Worm (Caenorhabditis elegans) whole organism, young adult: ENCODE results near the gene spig-1.

ENCODE experiments used
- B0261.1 ChIP-seq: sonication (generic microtip); optimal IDR thresholded peaks from 2 replicates; lab custom pipeline; 2016; ENCODE audit warnings: mild to moderate bottlenecking, missing genetic modification characterization, moderate library complexity, missing compliant biosample characterization
- C06A6.2 ChIP-seq: fragments of 200-800 bp; sonication (Bioruptor generic); conservative IDR thresholded peaks from 2 replicates; pipeline ENCODE4 v1.3.6; 2022; ENCODE audit warnings: missing genetic modification characterization, missing compliant biosample characterization
- D2030.7 ChIP-seq: fragments of 200-800 bp; sonication (Bioruptor generic); IDR thresholded peaks from 2 replicates; pipeline ENCODE4 v1.3.6; 2022; ENCODE audit warnings: missing genetic modification reagents, missing genetic modification characterization, missing compliant biosample characterization
- F10E7.11 ChIP-seq: sonication (generic microtip); optimal IDR thresholded peaks from 2 replicates; lab custom pipeline; 2017; ENCODE audit warnings: mild to moderate bottlenecking, missing genetic modification characterization, moderate library complexity, missing compliant biosample characterization
- F37B4.10 ChIP-seq: fragments of 200-800 bp; sonication (Bioruptor generic); IDR thresholded peaks from 2 replicates; pipeline ENCODE4 v1.3.6; 2022; ENCODE audit warnings: missing genetic modification characterization, missing compliant biosample characterization
- F39B2.1 ChIP-seq: fragments of 200-800 bp; sonication (Bioruptor generic); IDR thresholded peaks from 2 replicates; pipeline ENCODE4 v1.3.6; 2022; ENCODE audit warnings: missing genetic modification reagents, missing genetic modification characterization, missing compliant biosample characterization
- F49E8.2 ChIP-seq: sonication (generic microtip); optimal IDR thresholded peaks from 3 replicates; lab custom pipeline; 2017; ENCODE audit warnings: missing genetic modification characterization, mild to moderate bottlenecking, missing compliant biosample characterization, antibody characterized with exemption, moderate library complexity; ENCODE audit not compliant: insufficient read depth
- F52B5.7 ChIP-seq: sonication (generic microtip); optimal IDR thresholded peaks from 2 replicates; lab custom pipeline; 2016; ENCODE audit warnings: mild to moderate bottlenecking, missing genetic modification characterization, missing compliant biosample characterization
- K11D2.4 ChIP-seq: fragments of 200-800 bp; sonication (Bioruptor generic); IDR thresholded peaks from 2 replicates; pipeline ENCODE4 v1.3.6; 2022; ENCODE audit warnings: missing genetic modification reagents, missing genetic modification characterization, missing compliant biosample characterization
- T07F8.4 ChIP-seq: sonication (generic microtip); optimal IDR thresholded peaks from 2 replicates; lab custom pipeline; 2016; ENCODE audit warnings: mild to moderate bottlenecking, missing genetic modification characterization, moderate library complexity, missing compliant biosample characterization
- T26A5.8 ChIP-seq: sonication (generic microtip); optimal IDR thresholded peaks from 2 replicates; lab custom pipeline; 2016; ENCODE audit warnings: missing genetic modification characterization, missing compliant biosample characterization
- Y53G8AR.9 ChIP-seq: fragments of 200-800 bp; sonication (Bioruptor generic); conservative IDR thresholded peaks from 2 replicates; pipeline ENCODE4 v1.3.6; 2022; ENCODE audit warnings: missing genetic modification reagents, missing genetic modification characterization, missing compliant biosample characterization
- Y67H2A.10 ChIP-seq: fragments of 200-800 bp; sonication (Bioruptor generic); conservative IDR thresholded peaks from 2 replicates; pipeline ENCODE4 v1.3.6; 2022; ENCODE audit warnings: missing genetic modification reagents, missing genetic modification characterization, missing compliant biosample characterization
- akir-1 ChIP-seq: fragments of 200-800 bp; sonication (Bioruptor generic); optimal IDR thresholded peaks from 2 replicates; lab custom pipeline; 2018; ENCODE audit warnings: mild to moderate bottlenecking, missing genetic modification characterization, moderate library complexity, missing compliant biosample characterization
- atf-7 ChIP-seq: sonication (generic microtip); optimal IDR thresholded peaks from 2 replicates; lab custom pipeline; 2017; ENCODE audit warnings: mild to moderate bottlenecking, missing genetic modification characterization, missing compliant biosample characterization
- athp-1 ChIP-seq: sonication (generic microtip); optimal IDR thresholded peaks from 2 replicates; lab custom pipeline; 2017; ENCODE audit warnings: mild to moderate bottlenecking, missing genetic modification characterization, missing compliant biosample characterization
- attf-5 ChIP-seq: fragments of 200-800 bp; sonication (Bioruptor generic); optimal IDR thresholded peaks from 2 replicates; lab custom pipeline; 2018; ENCODE audit warnings: mild to moderate bottlenecking, missing genetic modification characterization, missing compliant biosample characterization
- cebp-1 ChIP-seq, 2 experiments: fragments of 200-800 bp in 1 of 2; sonication (Bioruptor generic) in 1 of 2; sonication (generic microtip) in 1 of 2; IDR thresholded peaks in 1 of 2; optimal IDR thresholded peaks in 1 of 2; 2 replicates each; pipeline versions ENCODE4 v1.3.6 to Lab custom; 2017 to 2022; ENCODE audit warnings: missing compliant biosample characterization in 2 of 2, missing genetic modification characterization in 2 of 2, mild to moderate bottlenecking in 1 of 2, missing genetic modification reagents in 1 of 2, moderate library complexity in 1 of 2
- ceh-27 ChIP-seq: fragments of 200-800 bp; sonication (Bioruptor generic); optimal IDR thresholded peaks from 2 replicates; lab custom pipeline; 2018; ENCODE audit warnings: mild to moderate bottlenecking, missing genetic modification characterization, moderate library complexity, missing compliant biosample characterization
- die-1 ChIP-seq: sonication (generic microtip); optimal IDR thresholded peaks from 2 replicates; lab custom pipeline; 2016; ENCODE audit warnings: missing genotype, mild to moderate bottlenecking, missing genetic modification characterization, missing compliant biosample characterization
- dpl-1 ChIP-seq: fragments of 150-350 bp; optimal IDR thresholded peaks from 2 replicates; lab custom pipeline; 2014; ENCODE audit warnings: missing biosample characterization, missing genetic modification reagents, missing genetic modification characterization
- egrh-3 ChIP-seq: fragments of 200-800 bp; sonication (Bioruptor generic); IDR thresholded peaks from 2 replicates; pipeline ENCODE4 v1.3.6; 2022; ENCODE audit warnings: missing genetic modification reagents, missing genetic modification characterization, missing compliant biosample characterization
- ekl-4 ChIP-seq: fragments of 200-800 bp; sonication (Bioruptor generic); IDR thresholded peaks from 2 replicates; pipeline ENCODE4 v1.3.6; 2022; ENCODE audit warnings: missing genetic modification reagents, missing genetic modification characterization, missing compliant biosample characterization
- hlh-12 ChIP-seq: sonication (generic microtip); optimal IDR thresholded peaks from 2 replicates; lab custom pipeline; 2016; ENCODE audit warnings: missing genetic modification characterization, missing compliant biosample characterization
- hlh-26 ChIP-seq: fragments of 200-800 bp; sonication (Bioruptor generic); conservative IDR thresholded peaks from 2 replicates; pipeline ENCODE4 v1.3.6; 2022; ENCODE audit warnings: missing genetic modification reagents, missing genetic modification characterization, missing compliant biosample characterization
- hrde-1 ChIP-seq: sonication (generic microtip); optimal IDR thresholded peaks from 2 replicates; lab custom pipeline; 2016; ENCODE audit warnings: missing genetic modification characterization, mild to moderate bottlenecking, missing compliant biosample characterization, moderate library complexity, missing genotype, missing genetic modification reagents, borderline replicate concordance
- let-607 ChIP-seq, 2 experiments: fragments of 200-800 bp in 1 of 2; sonication (Bioruptor generic) in 1 of 2; sonication (generic microtip) in 1 of 2; optimal IDR thresholded peaks; 2 replicates each; lab custom pipeline; 2016 to 2018; ENCODE audit warnings: mild to moderate bottlenecking in 2 of 2, missing compliant biosample characterization in 2 of 2, missing genetic modification characterization in 2 of 2, moderate library complexity in 2 of 2, missing genotype in 1 of 2
- lin-40 ChIP-seq: sonication (generic microtip); optimal IDR thresholded peaks from 2 replicates; lab custom pipeline; 2016; ENCODE audit warnings: missing genetic modification characterization, mild to moderate bottlenecking, missing compliant biosample characterization, missing genotype, missing genetic modification reagents
- nhr-179 ChIP-seq: sonication (generic microtip); optimal IDR thresholded peaks from 2 replicates; lab custom pipeline; 2016; ENCODE audit warnings: mild to moderate bottlenecking, missing genetic modification characterization, missing compliant biosample characterization
- pbrm-1 ChIP-seq: fragments of 200-800 bp; sonication (Bioruptor generic); IDR thresholded peaks from 2 replicates; pipeline ENCODE4 v1.3.6; 2022; ENCODE audit warnings: missing genetic modification reagents, missing genetic modification characterization, missing compliant biosample characterization
- rec-8 ChIP-seq, 2 experiments: sonication (generic microtip); optimal IDR thresholded peaks; 2 replicates each; lab custom pipeline; 2016; ENCODE audit warnings: mild to moderate bottlenecking in 2 of 2, missing genetic modification characterization in 2 of 2, missing genetic modification reagents in 2 of 2, missing genotype in 2 of 2, missing biosample characterization in 1 of 2, missing compliant biosample characterization in 1 of 2, moderate library complexity in 1 of 2
- somi-1 ChIP-seq: fragments of 200-800 bp; sonication (Bioruptor generic); optimal IDR thresholded peaks from 2 replicates; lab custom pipeline; 2018; ENCODE audit warnings: mild to moderate bottlenecking, missing genetic modification characterization, missing compliant biosample characterization
- unc-130 ChIP-seq: sonication (generic microtip); optimal IDR thresholded peaks from 2 replicates; lab custom pipeline; 2016; ENCODE audit warnings: missing genetic modification reagents, missing genetic modification characterization, missing compliant biosample characterization
- unc-62 ChIP-seq: fragments of 150-350 bp; optimal IDR thresholded peaks from 2 replicates; lab custom pipeline; 2014; ENCODE audit warnings: missing biosample characterization, missing genetic modification reagents, missing genetic modification characterization
- ztf-18 ChIP-seq: sonication (generic microtip); optimal IDR thresholded peaks from 2 replicates; lab custom pipeline; 2016; ENCODE audit warnings: missing genotype, mild to moderate bottlenecking, missing genetic modification characterization, missing compliant biosample characterization
- ztf-22 ChIP-seq: fragments of 200-800 bp; sonication (Bioruptor generic); optimal IDR thresholded peaks from 2 replicates; lab custom pipeline; 2018; ENCODE audit warnings: mild to moderate bottlenecking, missing genetic modification characterization, moderate library complexity, missing compliant biosample characterization
- ztf-26 ChIP-seq: sonication (generic microtip); optimal IDR thresholded peaks from 2 replicates; lab custom pipeline; 2017; ENCODE audit warnings: missing genetic modification characterization, missing compliant biosample characterization
- ztf-28 ChIP-seq: fragments of 200-800 bp; sonication (Bioruptor generic); IDR thresholded peaks from 2 replicates; pipeline ENCODE4 v1.3.6; 2022; ENCODE audit warnings: missing genetic modification reagents, missing genetic modification characterization, missing compliant biosample characterization
- ztf-6 ChIP-seq: fragments of 200-800 bp; sonication (Bioruptor generic); IDR thresholded peaks from 2 replicates; pipeline ENCODE4 v1.3.6; 2022; ENCODE audit warnings: missing genetic modification reagents, missing genetic modification characterization, missing compliant biosample characterization

The spig-1 gene

DNA sequence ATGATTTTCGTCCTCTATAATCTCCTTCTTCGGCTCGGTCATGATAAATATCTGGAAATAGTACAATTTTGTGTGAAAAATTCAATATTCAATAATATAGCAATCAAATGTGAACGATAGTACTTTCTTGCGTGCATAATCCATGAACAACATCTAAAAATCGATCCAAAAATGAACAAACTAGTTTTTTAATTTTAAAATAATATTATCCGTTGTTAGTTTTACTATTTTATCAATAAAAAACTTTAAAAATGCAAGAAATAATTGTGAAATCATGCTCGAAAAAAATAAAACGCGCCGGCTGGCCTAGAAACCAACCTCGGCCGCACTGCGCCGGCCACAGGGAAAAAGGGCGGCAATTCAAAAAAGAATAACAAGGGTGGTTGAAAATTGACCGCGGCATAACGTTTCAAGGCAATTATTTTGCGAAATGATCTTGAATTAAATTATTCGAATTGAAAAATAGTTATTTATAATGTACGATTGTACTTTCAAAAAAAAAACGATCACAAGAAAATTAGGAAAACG lies 33.2 kb downstream of the spig-1 start, which contains the start of gene mys-1 (continued):
- no peak for TF ChIP-seq ztf-26
- TF ChIP-seq egrh-3 (GFP tag; lab: Robert Waterston, UW): peak; percentile 6; the same call in 1 of the 2 replicates
- TF ChIP-seq cebp-1 (GFP tag; IDR thresholded peaks at IDR 0.05; lab: Robert Waterston, UW): no peak
- peak; percentile 70 for TF ChIP-seq cebp-1 (tag; optimal IDR thresholded peaks at IDR 0.05; lab: Kevin White, UChicago)
- TF ChIP-seq rec-8 (tag; optimal IDR thresholded peaks at IDR 0.05; lab: Kevin White, UChicago): peak in 1 of 2 experiments; percentile 16
- no peak for TF ChIP-seq Y53G8AR.9
- peak; percentile 86 for TF ChIP-seq dpl-1 (GFP tag; lab: Kevin White, UChicago)
- TF ChIP-seq, all 124 proteins: peak for 24

DNA sequence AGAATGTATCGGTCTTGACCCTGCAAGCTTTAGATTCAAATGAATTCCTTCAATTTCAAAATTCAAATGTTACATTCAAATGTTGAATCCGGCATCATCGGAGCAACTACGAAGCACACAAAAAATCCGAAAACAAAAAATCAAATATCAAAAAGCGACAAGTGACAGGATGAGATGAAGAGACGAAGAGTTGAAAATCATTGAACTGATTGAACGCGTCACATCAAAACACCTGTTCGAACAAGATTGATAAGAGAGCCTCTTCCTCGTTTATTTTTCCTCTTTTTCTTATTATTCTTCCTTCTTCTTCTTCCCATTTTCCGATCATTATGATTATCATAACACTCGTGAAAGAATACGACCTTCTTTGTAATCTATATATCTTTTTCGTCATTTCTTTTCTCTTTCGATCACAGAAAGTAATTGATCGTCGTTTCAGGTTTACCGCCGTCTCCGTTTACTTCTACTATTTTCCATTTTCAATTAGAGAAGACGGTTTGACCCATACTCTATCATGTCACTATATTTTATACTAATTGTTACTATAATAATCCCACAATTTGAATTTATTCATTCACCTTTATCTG lies 34.1 kb downstream of the spig-1 start, which contains the start of gene VC5.2:
Gene VC5.2, plus strand, starts transcription at position 439 of the 587 bp plus-strand sequence.
- TF ChIP-seq hrde-1 (tag; lab: Kevin White, UChicago): no peak
- TF ChIP-seq let-607 (tag; optimal IDR thresholded peaks at IDR 0.05; lab: Kevin White, UChicago): no peak
- TF ChIP-seq atf-7 (tag; lab: Kevin White, UChicago): no peak
- no peak for TF ChIP-seq akir-1 (GFP tag; lab: Kevin White, UChicago)
- TF ChIP-seq T26A5.8: no peak
- TF ChIP-seq F39B2.1 (GFP tag; lab: Robert Waterston, UW): no peak
- no peak for TF ChIP-seq die-1 (tag; lab: Kevin White, UChicago)
- no peak for TF ChIP-seq Y67H2A.10 (GFP tag; lab: Robert Waterston, UW)
- no peak for TF ChIP-seq D2030.7 (GFP tag; lab: Robert Waterston, UW)

DNA sequence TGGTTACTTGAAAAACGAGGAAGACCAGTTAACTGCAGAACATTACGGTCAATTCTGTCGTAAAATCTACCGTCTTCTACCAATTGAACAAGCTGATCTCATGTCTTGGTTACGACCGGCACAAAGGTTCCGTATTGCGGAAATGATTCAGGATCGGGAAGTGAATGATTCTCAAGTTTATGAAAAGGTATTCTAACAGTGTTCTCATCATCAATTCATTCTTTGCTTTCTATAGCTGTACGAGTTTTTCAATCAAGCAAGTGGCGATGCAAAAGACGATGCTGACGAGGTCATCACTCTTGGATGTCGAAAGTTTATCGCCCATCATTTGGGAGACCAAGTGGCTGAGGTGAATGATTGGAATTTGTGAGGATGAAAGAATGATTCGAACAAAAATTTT lies 35.8 kb downstream of the spig-1 start:
- TF ChIP-seq F10E7.11 (tag; lab: Kevin White, UChicago) (no peak), hlh-12 (tag; lab: Kevin White, UChicago) (no peak), ztf-18 (tag; lab: Kevin White, UChicago) (no peak), hlh-26 (GFP tag; lab: Robert Waterston, UW) (no peak), C06A6.2 (GFP tag; lab: Robert Waterston, UW) (no peak), K11D2.4 (GFP tag; lab: Robert Waterston, UW) (no peak), B0261.1 (no peak), ceh-27 (GFP tag; lab: Kevin White, UChicago) (no peak), T07F8.4 (tag; lab: Kevin White, UChicago) (no peak), F37B4.10 (no peak), hrde-1 (tag; lab: Kevin White, UChicago) (no peak), ekl-4 (GFP tag; lab: Robert Waterston, UW) (no peak), attf-5 (GFP tag; lab: Kevin White, UChicago) (no peak)

DNA sequence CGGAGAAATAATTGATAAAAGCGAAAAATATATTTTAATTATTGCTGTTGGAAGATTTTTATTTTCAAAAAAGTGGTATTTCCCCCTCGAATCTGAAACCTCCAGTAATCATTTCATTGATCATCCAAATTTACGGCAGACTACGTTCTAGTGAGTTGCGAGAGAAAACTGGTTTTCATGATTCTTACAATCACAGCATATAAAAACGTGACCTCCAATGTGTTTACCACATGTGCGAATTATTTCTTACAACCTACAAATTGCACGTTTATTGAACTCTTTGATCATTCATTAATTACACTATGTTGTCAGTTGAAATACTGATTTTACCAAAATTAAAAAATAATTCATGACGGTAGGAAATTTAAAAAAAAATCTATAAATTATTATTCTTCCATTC lies 37.7 kb downstream of the spig-1 start:
- TF ChIP-seq F37B4.10 (no peak), F10E7.11 (tag; lab: Kevin White, UChicago) (no peak), somi-1 (GFP tag; lab: Kevin White, UChicago) (peak; percentile 70), lin-40 (tag; lab: Kevin White, UChicago) (peak; percentile 28), atf-7 (tag; lab: Kevin White, UChicago) (no peak), cebp-1 (GFP tag; IDR thresholded peaks at IDR 0.05; lab: Robert Waterston, UW) (no peak), cebp-1 (tag; optimal IDR thresholded peaks at IDR 0.05; lab: Kevin White, UChicago) (peak; percentile 16), athp-1 (tag; lab: Kevin White, UChicago) (no peak), hlh-26 (GFP tag; lab: Robert Waterston, UW) (no peak), ztf-6 (GFP tag; lab: Robert Waterston, UW) (no peak), F52B5.7 (no peak), nhr-179 (tag; lab: Kevin White, UChicago) (no peak), hrde-1 (tag; lab: Kevin White, UChicago) (no peak), ceh-27 (GFP tag; lab: Kevin White, UChicago) (no peak), attf-5 (GFP tag; lab: Kevin White, UChicago) (no peak), unc-62 (GFP tag; lab: Kevin White, UChicago) (no peak), pbrm-1 (GFP tag; lab: Robert Waterston, UW) (no peak), F49E8.2 (tag; lab: Kevin White, UChicago) (no peak), ztf-22 (GFP tag; lab: Kevin White, UChicago) (no peak), D2030.7 (GFP tag; lab: Robert Waterston, UW) (no peak), ztf-28 (GFP tag; lab: Robert Waterston, UW) (no peak), unc-130 (GFP tag; lab: Kevin White, UChicago) (no peak)
